Worm (Caenorhabditis elegans) whole organism, L4/young adult: Measurements from ENCODE around the gene R02D5.8.

Experiments
- W03F9.2 ChIP-seq: fragments of 150-350 bp; optimal IDR thresholded peaks from 2 replicates; lab custom pipeline; 2014; ENCODE audit warnings: missing biosample characterization, missing genetic modification characterization
- dao-5 ChIP-seq: sonication (generic microtip); optimal IDR thresholded peaks from 2 replicates; lab custom pipeline; 2016; ENCODE audit warnings: missing genotype, missing genetic modification characterization, moderate library complexity, missing compliant biosample characterization
- him-1 ChIP-seq: sonication (generic microtip); optimal IDR thresholded peaks from 2 replicates; lab custom pipeline; 2016; ENCODE audit warnings: missing genotype, missing genetic modification reagents, missing genetic modification characterization, missing compliant biosample characterization

- TF ChIP-seq dao-5 (tag; lab: Kevin White, UChicago), result no peak
- no peak for TF ChIP-seq W03F9.2 (tag; lab: Kevin White, UChicago)
- TF ChIP-seq him-1 (tag; lab: Kevin White, UChicago), result no peak
These were observed 37.0 kb upstream of the R02D5.8 start, which contains the start of gene srg-47 for ce11 chrV:14556187-14556586.
